Worm (Caenorhabditis elegans): ENCODE results near the gene otpl-2.

DNA sequence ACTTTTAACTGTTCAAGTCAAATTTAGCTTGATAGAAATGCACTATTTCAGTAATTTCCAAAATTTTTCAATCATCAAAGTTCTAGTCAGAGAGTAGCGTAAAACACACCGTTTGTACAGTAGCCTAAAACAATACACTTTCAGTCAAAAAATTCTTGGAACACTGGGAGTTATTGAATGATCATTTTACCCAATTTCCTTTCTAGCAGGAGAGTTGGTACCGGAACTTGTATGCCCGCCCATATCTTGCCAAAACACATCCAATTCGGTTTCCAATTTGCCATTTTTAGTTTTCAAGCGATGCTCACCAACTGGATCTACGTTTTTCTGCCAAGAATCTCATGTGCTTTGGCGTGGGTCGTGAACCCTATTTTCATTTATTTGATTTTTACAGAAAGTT, 30.7 kb downstream of the otpl-2 start, which contains the start of gene srj-39:
- no peak for TF ChIP-seq lsy-2 (tag; optimal IDR thresholded peaks at IDR 0.05)
- no peak for TF ChIP-seq pha-4 (tag; optimal IDR thresholded peaks at IDR 0.05)
- no peak for TF ChIP-seq snpc-4 (tag; optimal IDR thresholded peaks at IDR 0.05)
- no peak for TF ChIP-seq ceh-39 (tag; optimal IDR thresholded peaks at IDR 0.05)
- no peak for TF ChIP-seq ces-1 (GFP tag; optimal IDR thresholded peaks at IDR 0.05)
- TF ChIP-seq cnd-1 (tag; optimal IDR thresholded peaks at IDR 0.05): no peak
- no peak for TF ChIP-seq hlh-1 (tag; optimal IDR thresholded peaks at IDR 0.05)
- TF ChIP-seq lin-13 (tag; optimal IDR thresholded peaks at IDR 0.05): no peak
- TF ChIP-seq mab-5 (tag; optimal IDR thresholded peaks at IDR 0.05): no peak

All from whole organism, mixed stage, embryonic.